Fruit fly (Drosophila melanogaster) whole organism, embryonic: ENCODE results near the gene Mkk4.

Experiments used
- Abd-B ChIP-seq: fragments of 200-800 bp; sonication (Bioruptor generic); optimal IDR thresholded peaks from 2 replicates; lab custom pipeline; 2018; ENCODE audit warnings: missing biosample characterization, mild to moderate bottlenecking, missing genetic modification characterization, moderate library complexity
- Ada2b ChIP-seq: fragments of 200-800 bp; sonication (Bioruptor generic); IDR thresholded peaks from 2 replicates; pipeline ENCODE4 v1.3.6; 2022; ENCODE audit warnings: missing biosample characterization, missing genetic modification characterization
- Adf1 ChIP-seq: fragments of 200-800 bp; sonication (Bioruptor generic); IDR thresholded peaks from 2 replicates; pipeline ENCODE4 v1.3.6; 2022; ENCODE audit warnings: missing biosample characterization, missing genetic modification characterization
- CG10321 ChIP-seq: fragments of 200-800 bp; sonication (Bioruptor generic); IDR thresholded peaks from 2 replicates; pipeline ENCODE4 v1.3.6; 2022; ENCODE audit warnings: missing biosample characterization, missing genetic modification characterization
- CG10462 ChIP-seq: fragments of 200-800 bp; sonication (Bioruptor generic); optimal IDR thresholded peaks from 2 replicates; lab custom pipeline; 2016; ENCODE audit warnings: missing biosample characterization, missing genetic modification characterization
- CG11093 ChIP-seq: fragments of 200-800 bp; sonication (Bioruptor generic); IDR thresholded peaks from 3 replicates; pipeline ENCODE4 v1.3.6; 2022; ENCODE audit warnings: missing biosample characterization, missing genetic modification characterization
- CG11560 ChIP-seq: fragments of 200-800 bp; sonication (Bioruptor generic); IDR thresholded peaks from 3 replicates; pipeline ENCODE4 v1.3.6; 2022; ENCODE audit warnings: missing biosample characterization, missing genetic modification characterization
- CG12659 ChIP-seq: fragments of 200-800 bp; sonication (Bioruptor generic); optimal IDR thresholded peaks from 3 replicates; lab custom pipeline; 2017; ENCODE audit warnings: mild to moderate bottlenecking, missing biosample characterization, missing genetic modification reagents, missing genetic modification characterization
- CG12769 ChIP-seq: fragments of 200-800 bp; sonication (Bioruptor generic); optimal IDR thresholded peaks from 2 replicates; lab custom pipeline; 2019; ENCODE audit warnings: missing biosample characterization, mild to moderate bottlenecking, missing genetic modification characterization, moderate library complexity
- CG13894 ChIP-seq: fragments of 200-800 bp; sonication (Bioruptor generic); optimal IDR thresholded peaks from 3 replicates; lab custom pipeline; 2018; ENCODE audit warnings: missing biosample characterization, mild to moderate bottlenecking, missing genetic modification characterization, moderate library complexity
- CG14860 ChIP-seq: fragments of 200-800 bp; sonication (Bioruptor generic); IDR thresholded peaks from 3 replicates; pipeline ENCODE4 v1.3.6; 2022; ENCODE audit warnings: missing biosample characterization, missing genetic modification characterization; ENCODE audit not compliant: partially characterized antibody
- CG1529 ChIP-seq: fragments of 200-800 bp; sonication (Bioruptor generic); optimal IDR thresholded peaks from 3 replicates; lab custom pipeline; 2018; ENCODE audit warnings: missing biosample characterization, missing genetic modification characterization
- CG15479 ChIP-seq: fragments of 200-800 bp; sonication (Bioruptor generic); optimal IDR thresholded peaks from 3 replicates; lab custom pipeline; 2019; ENCODE audit warnings: missing biosample characterization, mild to moderate bottlenecking, missing genetic modification characterization, moderate library complexity
- CG16815 ChIP-seq: fragments of 200-800 bp; sonication (Bioruptor generic); optimal IDR thresholded peaks from 3 replicates; lab custom pipeline; 2017; ENCODE audit warnings: missing biosample characterization, mild to moderate bottlenecking, missing genetic modification characterization
- CG17385 ChIP-seq: fragments of 200-800 bp; sonication (Bioruptor generic); optimal IDR thresholded peaks from 3 replicates; lab custom pipeline; 2018; ENCODE audit warnings: missing biosample characterization, mild to moderate bottlenecking, missing genetic modification characterization
- CG18262 ChIP-seq: fragments of 200-800 bp; optimal IDR thresholded peaks from 3 replicates; lab custom pipeline; 2019; ENCODE audit warnings: missing biosample characterization, mild to moderate bottlenecking, missing genetic modification characterization, moderate library complexity
- CG3726 ChIP-seq: fragments of 200-800 bp; sonication (Bioruptor generic); IDR thresholded peaks from 3 replicates; pipeline ENCODE4, ENCODE4 v1.3.6; 2022; ENCODE audit warnings: missing biosample characterization, missing genetic modification characterization
- CG3995 ChIP-seq: fragments of 200-800 bp; sonication (Bioruptor generic); optimal IDR thresholded peaks from 3 replicates; lab custom pipeline; 2016; ENCODE audit warnings: missing biosample characterization, missing genetic modification characterization
- CG4424 ChIP-seq: fragments of 200-800 bp; sonication (Bioruptor generic); optimal IDR thresholded peaks from 3 replicates; lab custom pipeline; 2016; ENCODE audit warnings: missing biosample characterization, missing genetic modification characterization
- CG4707 ChIP-seq: fragments of 200-800 bp; sonication (Bioruptor generic); optimal IDR thresholded peaks from 2 replicates; lab custom pipeline; 2018; ENCODE audit warnings: missing biosample characterization, mild to moderate bottlenecking, missing genetic modification characterization, moderate library complexity
- CG6654 ChIP-seq: fragments of 200-800 bp; sonication (Bioruptor generic); optimal IDR thresholded peaks from 2 replicates; lab custom pipeline; 2017; ENCODE audit warnings: missing biosample characterization, mild to moderate bottlenecking, missing genetic modification characterization
- CG8281 ChIP-seq: fragments of 200-800 bp; sonication (Bioruptor generic); optimal IDR thresholded peaks from 2 replicates; lab custom pipeline; 2018; ENCODE audit warnings: missing biosample characterization, mild to moderate bottlenecking, missing genetic modification characterization, moderate library complexity
- CG8359 ChIP-seq: fragments of 200-800 bp; sonication (Bioruptor generic); optimal IDR thresholded peaks from 2 replicates; lab custom pipeline; 2017; ENCODE audit warnings: missing biosample characterization, mild to moderate bottlenecking, missing genetic modification characterization, borderline replicate concordance
- Deaf1 ChIP-seq: fragments of 200-800 bp; optimal IDR thresholded peaks from 3 replicates; lab custom pipeline; 2019; ENCODE audit warnings: missing biosample characterization, mild to moderate bottlenecking, missing genetic modification characterization, moderate library complexity
- Eip74EF ChIP-seq, 2 experiments: fragments of 200-800 bp in 1 of 2; fragments of >200 bp in 1 of 2; sonication (Bioruptor generic) in 1 of 2; optimal IDR thresholded peaks; 2 replicates each; lab custom pipeline; 2017 to 2019; ENCODE audit warnings: missing biosample characterization in 2 of 2, missing genetic modification characterization in 2 of 2, mild to moderate bottlenecking in 1 of 2, moderate library complexity in 1 of 2
- Ets65A ChIP-seq: fragments of 200-800 bp; sonication (Bioruptor generic); peaks from one replicate; lab custom pipeline; 2016; ENCODE audit warnings: missing biosample characterization, missing genetic modification characterization
- MBD-R2 ChIP-seq: fragments of 200-800 bp; sonication (Bioruptor generic); IDR thresholded peaks from 2 replicates; pipeline ENCODE4 v1.3.6; 2022; ENCODE audit warnings: missing biosample characterization, missing genetic modification characterization
- Spps ChIP-seq: fragments of 200-800 bp; sonication (Bioruptor generic); optimal IDR thresholded peaks from 2 replicates; lab custom pipeline; 2018; ENCODE audit warnings: missing biosample characterization, mild to moderate bottlenecking, missing genetic modification characterization
- Taf1 ChIP-seq: fragments of 200-800 bp; sonication (Bioruptor generic); IDR thresholded peaks from 2 replicates; pipeline ENCODE4 v1.3.6; 2022; ENCODE audit warnings: missing biosample characterization, missing genetic modification characterization
- Vsx1 ChIP-seq: fragments of 200-800 bp; sonication (Bioruptor generic); optimal IDR thresholded peaks from 2 replicates; lab custom pipeline; 2017; ENCODE audit warnings: missing biosample characterization, mild to moderate bottlenecking, missing genetic modification characterization, missing genetic modification reagents
- ase ChIP-seq: fragments of 200-800 bp; sonication (Bioruptor generic); IDR thresholded peaks from 3 replicates; pipeline ENCODE4 v1.3.6; 2022; ENCODE audit warnings: missing biosample characterization, missing genetic modification characterization
- ato ChIP-seq: fragments of 200-800 bp; sonication (Bioruptor generic); IDR thresholded peaks from 2 replicates; pipeline ENCODE4 v1.3.6; 2022; ENCODE audit warnings: missing biosample characterization, missing genetic modification characterization; ENCODE audit not compliant: partially characterized antibody
- bab2 ChIP-seq: fragments of 200-800 bp; sonication (Bioruptor generic); optimal IDR thresholded peaks from 2 replicates; lab custom pipeline; 2016; ENCODE audit warnings: missing biosample characterization, missing genetic modification characterization
- bowl ChIP-seq: fragments of 200-800 bp; sonication (Bioruptor generic); IDR thresholded peaks from 2 replicates; pipeline ENCODE4 v1.3.6; 2022; ENCODE audit warnings: missing biosample characterization, missing genetic modification characterization
- bsh ChIP-seq, 2 experiments: fragments of 200-800 bp; sonication (Bioruptor generic); optimal IDR thresholded peaks; 2 replicates each; lab custom pipeline; 2017 to 2018; ENCODE audit warnings: mild to moderate bottlenecking in 2 of 2, missing biosample characterization in 2 of 2, missing genetic modification characterization in 2 of 2, moderate library complexity in 1 of 2
- cato ChIP-seq: fragments of 200-800 bp; sonication (Bioruptor generic); optimal IDR thresholded peaks from 2 replicates; lab custom pipeline; 2016; ENCODE audit warnings: missing biosample characterization, missing genetic modification characterization, borderline replicate concordance
- dati ChIP-seq: fragments of 200-800 bp; sonication (Bioruptor generic); IDR thresholded peaks from 2 replicates; pipeline ENCODE4 v1.3.6; 2022; ENCODE audit warnings: missing biosample characterization, missing genetic modification characterization
- fd64A ChIP-seq: fragments of 200-800 bp; sonication (Bioruptor generic); optimal IDR thresholded peaks from 3 replicates; lab custom pipeline; 2018; ENCODE audit warnings: missing biosample characterization, mild to moderate bottlenecking, missing genetic modification characterization
- hkb ChIP-seq, 2 experiments: fragments of 200-800 bp in 1 of 2; fragments of >200 bp in 1 of 2; sonication (Bioruptor generic) in 1 of 2; IDR thresholded peaks in 1 of 2; optimal IDR thresholded peaks in 1 of 2; 2 replicates each; pipeline versions ENCODE4 v1.3.6 to Lab custom; 2017 to 2022; ENCODE audit warnings: missing biosample characterization in 1 of 2, missing genetic modification characterization in 1 of 2
- luna ChIP-seq: fragments of 200-800 bp; sonication (Bioruptor generic); optimal IDR thresholded peaks from 2 replicates; lab custom pipeline; 2016; ENCODE audit warnings: missing biosample characterization, missing genetic modification characterization
- odd ChIP-seq: fragments of 200-800 bp; sonication (Bioruptor generic); optimal IDR thresholded peaks from 2 replicates; lab custom pipeline; 2017; ENCODE audit warnings: missing biosample characterization, mild to moderate bottlenecking, missing genetic modification characterization
- pb ChIP-seq: fragments of 200-800 bp; sonication (Bioruptor generic); optimal IDR thresholded peaks from 3 replicates; lab custom pipeline; 2016; ENCODE audit warnings: missing biosample characterization, missing genetic modification characterization
- salm ChIP-seq: fragments of 200-800 bp; sonication (Bioruptor generic); optimal IDR thresholded peaks from 2 replicates; lab custom pipeline; 2018; ENCODE audit warnings: missing biosample characterization, mild to moderate bottlenecking, missing genetic modification characterization
- slbo ChIP-seq: fragments of 200-800 bp; sonication (Bioruptor generic); IDR thresholded peaks from 2 replicates; pipeline ENCODE4 v1.3.6; 2022; ENCODE audit warnings: missing biosample characterization, missing genetic modification characterization
- so ChIP-seq: fragments of 200-800 bp; sonication (Bioruptor generic); IDR thresholded peaks from 3 replicates; pipeline ENCODE4 v1.3.6; 2022; ENCODE audit warnings: missing biosample characterization, missing genetic modification characterization
- tup ChIP-seq: fragments of 200-800 bp; sonication (Bioruptor generic); optimal IDR thresholded peaks from 2 replicates; lab custom pipeline; 2016; ENCODE audit warnings: missing biosample characterization, mild to moderate bottlenecking, missing genetic modification characterization, moderate library complexity
- twi ChIP-seq: fragments of 200-800 bp; optimal IDR thresholded peaks from 2 replicates; lab custom pipeline; 2019; ENCODE audit warnings: missing biosample characterization, mild to moderate bottlenecking, missing genetic modification characterization, moderate library complexity
- wek ChIP-seq: fragments of 200-800 bp; sonication (Bioruptor generic); optimal IDR thresholded peaks from 3 replicates; lab custom pipeline; 2018; ENCODE audit warnings: missing biosample characterization, mild to moderate bottlenecking, missing genetic modification characterization, moderate library complexity
- z ChIP-seq: fragments of 200-800 bp; sonication (Bioruptor generic); IDR thresholded peaks from 3 replicates; pipeline ENCODE4 v1.3.6; 2022; ENCODE audit warnings: missing biosample characterization, missing genetic modification characterization

Gene Mkk4

dm6 chr3R:8663668-8664283 lies 13.2 kb upstream of the Mkk4 start, which contains the start of gene CG8032 (continued):
- TF ChIP-seq Spps (tag; lab: Kevin White, UChicago) (no peak), Abd-B (GFP tag; lab: Kevin White, UChicago) (peak; percentile 29), Ets65A (GFP tag; lab: Kevin White, UChicago) (peak; percentile 94), CG1529 (GFP tag; lab: Kevin White, UChicago) (no peak), wek (GFP tag; lab: Kevin White, UChicago) (no peak), CG4707 (GFP tag; lab: Kevin White, UChicago) (no peak), fd64A (GFP tag; lab: Kevin White, UChicago) (no peak), slbo (GFP tag; lab: Robert Waterston, UW) (peak; percentile 63), CG15479 (GFP tag; lab: Kevin White, UChicago) (no peak), pb (GFP tag; lab: Kevin White, UChicago) (no peak), luna (GFP tag; lab: Kevin White, UChicago) (peak; percentile 13), bab2 (GFP tag; lab: Kevin White, UChicago) (peak; percentile 68), CG6654 (GFP tag; lab: Kevin White, UChicago) (no peak), salm (no peak), CG4424 (GFP tag; lab: Kevin White, UChicago) (peak; percentile 41), CG8281 (tag; lab: Kevin White, UChicago) (no peak), CG17385 (GFP tag; lab: Kevin White, UChicago) (peak; percentile 11), CG13894 (peak; percentile 46), tup (no peak), CG10321 (GFP tag; lab: Robert Waterston, UW) (no peak), CG3995 (GFP tag; lab: Kevin White, UChicago) (peak; percentile 70), odd (GFP tag; lab: Kevin White, UChicago) (no peak), CG11093 (GFP tag; lab: Robert Waterston, UW) (no peak), hkb (optimal IDR thresholded peaks at IDR 0.05; lab: Kevin White, UChicago) (no peak), hkb (GFP tag; IDR thresholded peaks at IDR 0.05; lab: Robert Waterston, UW) (0 out of 2 replicates have a peak, but pooled peaks have one; percentile 15), CG11560 (tag; lab: Robert Waterston, UW) (no peak), twi (peak; percentile 3), bowl (GFP tag; lab: Robert Waterston, UW) (no peak), Taf1 (GFP tag; lab: Robert Waterston, UW) (0 out of 2 replicates have a peak, but pooled peaks have one; percentile 24), bsh (GFP tag; optimal IDR thresholded peaks at IDR 0.05; lab: Kevin White, UChicago) (peak in 1 of 2 experiments; percentile 38), CG12769 (peak; percentile 51), CG12659 (GFP tag; lab: Kevin White, UChicago) (peak; percentile 43), Adf1 (peak; percentile 53), Vsx1 (no peak), CG8359 (GFP tag; lab: Kevin White, UChicago) (no peak), CG18262 (tag; lab: Kevin White, UChicago) (peak; percentile 47), cato (GFP tag; lab: Kevin White, UChicago) (no peak), CG10462 (GFP tag; lab: Kevin White, UChicago) (peak; percentile 37), MBD-R2 (GFP tag; lab: Robert Waterston, UW) (peak; percentile 48), Eip74EF (GFP tag; optimal IDR thresholded peaks at IDR 0.05; lab: Kevin White, UChicago) (no peak), CG16815 (GFP tag; lab: Kevin White, UChicago) (no peak), ase (GFP tag; lab: Robert Waterston, UW) (peak; percentile 53; the same call in 2 of the 3 replicates), Deaf1 (tag; lab: Kevin White, UChicago) (peak; percentile 33), CG14860 (peak; percentile 51; the same call in 1 of the 3 replicates), CG3726 (GFP tag; lab: Robert Waterston, UW) (no peak), dati (GFP tag; lab: Robert Waterston, UW) (no peak), so (GFP tag; lab: Robert Waterston, UW) (no peak), ato (GFP tag; lab: Robert Waterston, UW) (no peak), z (GFP tag; lab: Robert Waterston, UW) (no peak), Ada2b (GFP tag; lab: Robert Waterston, UW) (no peak)
